Worm (Caenorhabditis elegans) whole organism, young adult: ENCODE measurements around the gene F52D1.2.

ENCODE experiments used
- B0019.2 ChIP-seq: fragments of 200-800 bp; sonication (Bioruptor generic); conservative IDR thresholded peaks from 2 replicates; pipeline ENCODE4 v1.3.6; 2022; ENCODE audit warnings: missing genetic modification reagents, missing genetic modification characterization, missing compliant biosample characterization
- B0035.1 ChIP-seq: sonication (generic microtip); optimal IDR thresholded peaks from 2 replicates; lab custom pipeline; 2016; ENCODE audit warnings: missing genetic modification characterization, mild to moderate bottlenecking, missing compliant biosample characterization, missing genotype, missing genetic modification reagents
- B0261.1 ChIP-seq: sonication (generic microtip); optimal IDR thresholded peaks from 2 replicates; lab custom pipeline; 2016; ENCODE audit warnings: mild to moderate bottlenecking, missing genetic modification characterization, moderate library complexity, missing compliant biosample characterization
- B0336.3 ChIP-seq: fragments of 200-800 bp; sonication (Bioruptor generic); IDR thresholded peaks from 2 replicates; pipeline ENCODE4 v1.3.6; 2022; ENCODE audit warnings: missing genetic modification characterization, missing compliant biosample characterization
- C17E4.6 ChIP-seq: fragments of 200-800 bp; sonication (Bioruptor generic); IDR thresholded peaks from 2 replicates; pipeline ENCODE4 v1.3.6; 2022; ENCODE audit warnings: missing genetic modification reagents, missing genetic modification characterization, missing compliant biosample characterization
- F33H1.4 ChIP-seq: fragments of 200-800 bp; sonication (Bioruptor generic); IDR thresholded peaks from 2 replicates; pipeline ENCODE4 v1.3.6; 2022; ENCODE audit warnings: missing genetic modification reagents, missing genetic modification characterization, missing compliant biosample characterization
- F37B4.10 ChIP-seq: fragments of 200-800 bp; sonication (Bioruptor generic); IDR thresholded peaks from 2 replicates; pipeline ENCODE4 v1.3.6; 2022; ENCODE audit warnings: missing genetic modification characterization, missing compliant biosample characterization
- F39B2.1 ChIP-seq: fragments of 200-800 bp; sonication (Bioruptor generic); IDR thresholded peaks from 2 replicates; pipeline ENCODE4 v1.3.6; 2022; ENCODE audit warnings: missing genetic modification reagents, missing genetic modification characterization, missing compliant biosample characterization
- F57A8.1 ChIP-seq: fragments of 200-800 bp; sonication (Bioruptor generic); optimal IDR thresholded peaks from 2 replicates; lab custom pipeline; 2018; ENCODE audit warnings: mild to moderate bottlenecking, missing genetic modification characterization, moderate library complexity, missing compliant biosample characterization
- K11D2.4 ChIP-seq: fragments of 200-800 bp; sonication (Bioruptor generic); IDR thresholded peaks from 2 replicates; pipeline ENCODE4 v1.3.6; 2022; ENCODE audit warnings: missing genetic modification reagents, missing genetic modification characterization, missing compliant biosample characterization
- K12H6.12 ChIP-seq: fragments of 200-800 bp; sonication (Bioruptor generic); optimal IDR thresholded peaks from 2 replicates; lab custom pipeline; 2018; ENCODE audit warnings: mild to moderate bottlenecking, missing genetic modification characterization, missing compliant biosample characterization
- T26A5.8 ChIP-seq: sonication (generic microtip); optimal IDR thresholded peaks from 2 replicates; lab custom pipeline; 2016; ENCODE audit warnings: missing genetic modification characterization, missing compliant biosample characterization
- Y56A3A.18 ChIP-seq: fragments of 200-800 bp; sonication (Bioruptor generic); IDR thresholded peaks from 2 replicates; pipeline ENCODE4 v1.3.6; 2022; ENCODE audit warnings: missing genetic modification reagents, missing genetic modification characterization, missing compliant biosample characterization
- ZK185.1 ChIP-seq: sonication (generic microtip); optimal IDR thresholded peaks from 2 replicates; lab custom pipeline; 2016; ENCODE audit warnings: mild to moderate bottlenecking, missing genetic modification characterization, missing compliant biosample characterization; ENCODE audit not compliant: poor library complexity, severe bottlenecking
- atf-7 ChIP-seq: sonication (generic microtip); optimal IDR thresholded peaks from 2 replicates; lab custom pipeline; 2017; ENCODE audit warnings: mild to moderate bottlenecking, missing genetic modification characterization, missing compliant biosample characterization
- attf-6 ChIP-seq: fragments of 200-800 bp; sonication (Bioruptor generic); IDR thresholded peaks from 2 replicates; pipeline ENCODE4 v1.3.6; 2022; ENCODE audit warnings: missing genetic modification reagents, missing genetic modification characterization, missing compliant biosample characterization
- ceh-100 ChIP-seq: fragments of 200-800 bp; sonication (Bioruptor generic); IDR thresholded peaks from 2 replicates; pipeline ENCODE4 v1.3.6; 2022; ENCODE audit warnings: missing genetic modification reagents, missing genetic modification characterization, missing compliant biosample characterization
- ceh-27 ChIP-seq: fragments of 200-800 bp; sonication (Bioruptor generic); optimal IDR thresholded peaks from 2 replicates; lab custom pipeline; 2018; ENCODE audit warnings: mild to moderate bottlenecking, missing genetic modification characterization, moderate library complexity, missing compliant biosample characterization
- ceh-58 ChIP-seq: fragments of 200-800 bp; sonication (Bioruptor generic); IDR thresholded peaks from 2 replicates; pipeline ENCODE4 v1.3.6; 2022; ENCODE audit warnings: missing genetic modification characterization, missing compliant biosample characterization
- ceh-79 ChIP-seq: sonication (generic microtip); optimal IDR thresholded peaks from 2 replicates; lab custom pipeline; 2017; ENCODE audit warnings: mild to moderate bottlenecking, missing genetic modification characterization, missing compliant biosample characterization
- ceh-91 ChIP-seq: fragments of 200-800 bp; sonication (Bioruptor generic); IDR thresholded peaks from 2 replicates; pipeline ENCODE4 v1.3.6; 2022; ENCODE audit warnings: missing genetic modification reagents, missing genetic modification characterization, missing compliant biosample characterization
- die-1 ChIP-seq: sonication (generic microtip); optimal IDR thresholded peaks from 2 replicates; lab custom pipeline; 2016; ENCODE audit warnings: missing genotype, mild to moderate bottlenecking, missing genetic modification characterization, missing compliant biosample characterization
- dpff-1 ChIP-seq: sonication (generic microtip); optimal IDR thresholded peaks from 2 replicates; lab custom pipeline; 2017; ENCODE audit warnings: mild to moderate bottlenecking, missing genetic modification characterization, missing compliant biosample characterization
- dpl-1 ChIP-seq: fragments of 150-350 bp; optimal IDR thresholded peaks from 2 replicates; lab custom pipeline; 2014; ENCODE audit warnings: missing biosample characterization, missing genetic modification reagents, missing genetic modification characterization
- egl-18 ChIP-seq: fragments of 200-800 bp; sonication (Bioruptor generic); IDR thresholded peaks from 2 replicates; pipeline ENCODE4 v1.3.6; 2022; ENCODE audit warnings: missing genetic modification reagents, missing genetic modification characterization, missing compliant biosample characterization
- hlh-26 ChIP-seq: fragments of 200-800 bp; sonication (Bioruptor generic); conservative IDR thresholded peaks from 2 replicates; pipeline ENCODE4 v1.3.6; 2022; ENCODE audit warnings: missing genetic modification reagents, missing genetic modification characterization, missing compliant biosample characterization
- hmg-20 ChIP-seq: fragments of 200-800 bp; sonication (Bioruptor generic); IDR thresholded peaks from 2 replicates; pipeline ENCODE4 v1.3.6; 2022; ENCODE audit warnings: missing genetic modification reagents, missing genetic modification characterization, missing compliant biosample characterization
- lag-1 ChIP-seq: fragments of 200-800 bp; sonication (Bioruptor generic); IDR thresholded peaks from 2 replicates; pipeline ENCODE4 v1.3.6; 2022; ENCODE audit warnings: missing genetic modification reagents, missing genetic modification characterization, missing compliant biosample characterization
- let-526 ChIP-seq: fragments of 200-800 bp; sonication (Bioruptor generic); IDR thresholded peaks from 2 replicates; pipeline ENCODE4 v1.3.6; 2022; ENCODE audit warnings: missing genetic modification reagents, missing genetic modification characterization, missing compliant biosample characterization
- let-607 ChIP-seq, 2 experiments: fragments of 200-800 bp in 1 of 2; sonication (Bioruptor generic) in 1 of 2; sonication (generic microtip) in 1 of 2; optimal IDR thresholded peaks; 2 replicates each; lab custom pipeline; 2016 to 2018; ENCODE audit warnings: mild to moderate bottlenecking in 2 of 2, missing compliant biosample characterization in 2 of 2, missing genetic modification characterization in 2 of 2, moderate library complexity in 2 of 2, missing genotype in 1 of 2
- lin-40 ChIP-seq: sonication (generic microtip); optimal IDR thresholded peaks from 2 replicates; lab custom pipeline; 2016; ENCODE audit warnings: missing genetic modification characterization, mild to moderate bottlenecking, missing compliant biosample characterization, missing genotype, missing genetic modification reagents
- lsl-1 ChIP-seq: fragments of 200-800 bp; sonication (Bioruptor generic); optimal IDR thresholded peaks from 2 replicates; lab custom pipeline; 2018; ENCODE audit warnings: mild to moderate bottlenecking, missing genetic modification characterization, moderate library complexity, missing compliant biosample characterization
- madf-6 ChIP-seq: fragments of 200-800 bp; sonication (Bioruptor generic); IDR thresholded peaks from 2 replicates; pipeline ENCODE4 v1.3.6; 2022; ENCODE audit warnings: missing genetic modification reagents, missing genetic modification characterization, missing compliant biosample characterization
- mel-28 ChIP-seq: sonication (generic microtip); optimal IDR thresholded peaks from 2 replicates; lab custom pipeline; 2016; ENCODE audit warnings: borderline replicate concordance, mild to moderate bottlenecking, missing genetic modification characterization, missing compliant biosample characterization
- nfya-1 ChIP-seq: sonication (generic microtip); optimal IDR thresholded peaks from 2 replicates; lab custom pipeline; 2017; ENCODE audit warnings: antibody characterized with exemption, missing compliant biosample characterization, missing genetic modification characterization, borderline replicate concordance; ENCODE audit not compliant: insufficient read depth
- nfya-2 ChIP-seq: fragments of 200-800 bp; sonication (Bioruptor generic); IDR thresholded peaks from 2 replicates; pipeline ENCODE4 v1.3.6; 2022; ENCODE audit warnings: missing genetic modification reagents, missing genetic modification characterization, missing compliant biosample characterization
- nfyb-1 ChIP-seq: fragments of 200-800 bp; sonication (Bioruptor generic); IDR thresholded peaks from 2 replicates; pipeline ENCODE4 v1.3.6; 2022; ENCODE audit warnings: missing genetic modification reagents, missing genetic modification characterization, missing compliant biosample characterization
- nhr-80 ChIP-seq: sonication (generic microtip); optimal IDR thresholded peaks from 2 replicates; lab custom pipeline; 2016; ENCODE audit warnings: missing genetic modification characterization, missing compliant biosample characterization
- rcor-1 ChIP-seq: fragments of 200-800 bp; sonication (Bioruptor generic); IDR thresholded peaks from 2 replicates; pipeline ENCODE4 v1.3.6; 2022; ENCODE audit warnings: missing genetic modification reagents, missing genetic modification characterization, missing compliant biosample characterization
- sea-2 ChIP-seq: fragments of 200-800 bp; sonication (Bioruptor generic); IDR thresholded peaks from 2 replicates; pipeline ENCODE4 v1.3.6; 2022; ENCODE audit warnings: missing genetic modification characterization, missing compliant biosample characterization
- snpc-1.1 ChIP-seq: sonication (generic microtip); optimal IDR thresholded peaks from 2 replicates; lab custom pipeline; 2017; ENCODE audit warnings: missing genetic modification characterization, mild to moderate bottlenecking, missing compliant biosample characterization, antibody characterized with exemption, moderate library complexity, missing genotype, missing genetic modification reagents; ENCODE audit not compliant: insufficient read depth
- snpc-3.4 ChIP-seq: sonication (generic microtip); optimal IDR thresholded peaks from 2 replicates; lab custom pipeline; 2017; ENCODE audit warnings: missing genetic modification characterization, mild to moderate bottlenecking, missing compliant biosample characterization, antibody characterized with exemption, moderate library complexity, missing genotype, missing genetic modification reagents
- sptf-2 ChIP-seq: fragments of 200-800 bp; sonication (Bioruptor generic); optimal IDR thresholded peaks from 2 replicates; lab custom pipeline; 2018; ENCODE audit warnings: mild to moderate bottlenecking, missing genetic modification characterization, missing compliant biosample characterization
- tbx-9 ChIP-seq: sonication (generic microtip); optimal IDR thresholded peaks from 2 replicates; lab custom pipeline; 2016; ENCODE audit warnings: borderline replicate concordance, missing genetic modification characterization, inconsistent platforms, missing compliant biosample characterization
- unc-62 ChIP-seq: fragments of 150-350 bp; optimal IDR thresholded peaks from 2 replicates; lab custom pipeline; 2014; ENCODE audit warnings: missing biosample characterization, missing genetic modification reagents, missing genetic modification characterization
- xnd-1 ChIP-seq: sonication (generic microtip); optimal IDR thresholded peaks from 2 replicates; lab custom pipeline; 2016; ENCODE audit warnings: missing genotype, missing genetic modification reagents, missing genetic modification characterization, missing compliant biosample characterization
- ztf-25 ChIP-seq: fragments of 200-800 bp; sonication (Bioruptor generic); IDR thresholded peaks from 2 replicates; pipeline ENCODE4 v1.3.6; 2022; ENCODE audit warnings: missing genetic modification reagents, missing genetic modification characterization, missing compliant biosample characterization
- ztf-6 ChIP-seq: fragments of 200-800 bp; sonication (Bioruptor generic); IDR thresholded peaks from 2 replicates; pipeline ENCODE4 v1.3.6; 2022; ENCODE audit warnings: missing genetic modification reagents, missing genetic modification characterization, missing compliant biosample characterization

F52D1.2 gene

ce11 chrX:410073-410572, 39.9 kb downstream of the F52D1.2 start (continued):
- TF ChIP-seq nfya-1 (no peak), snpc-1.1 (tag; lab: Kevin White, UChicago) (no peak), K11D2.4 (GFP tag; lab: Robert Waterston, UW) (peak; percentile 89), snpc-3.4 (peak; percentile 31), attf-6 (no peak), ceh-58 (GFP tag; lab: Robert Waterston, UW) (no peak), C17E4.6 (GFP tag; lab: Robert Waterston, UW) (0 out of 2 replicates have a peak, but pooled peaks have one; percentile 11), tbx-9 (no peak), egl-18 (GFP tag; lab: Robert Waterston, UW) (peak; percentile 86), let-607 (tag; optimal IDR thresholded peaks at IDR 0.05; lab: Kevin White, UChicago) (peak in 1 of 2 experiments; percentile 85), sptf-2 (GFP tag; lab: Kevin White, UChicago) (no peak), F33H1.4 (no peak), die-1 (tag; lab: Kevin White, UChicago) (peak; percentile 90), unc-62 (no peak), ceh-27 (GFP tag; lab: Kevin White, UChicago) (peak; percentile 92), let-526 (GFP tag; lab: Robert Waterston, UW) (peak; percentile 27; the same call in 1 of the 2 replicates), B0261.1 (tag; lab: Kevin White, UChicago) (peak; percentile 90), Y56A3A.18 (GFP tag; lab: Robert Waterston, UW) (peak; percentile 70), nfya-2 (GFP tag; lab: Robert Waterston, UW) (no peak), ceh-91 (GFP tag; lab: Robert Waterston, UW) (no peak), nhr-80 (peak; percentile 84), mel-28 (tag; lab: Kevin White, UChicago) (no peak), rcor-1 (GFP tag; lab: Robert Waterston, UW) (peak; percentile 76), T26A5.8 (no peak), xnd-1 (tag; lab: Kevin White, UChicago) (no peak), dpff-1 (tag; lab: Kevin White, UChicago) (no peak), atf-7 (peak; percentile 91), ztf-6 (no peak), B0019.2 (GFP tag; lab: Robert Waterston, UW) (no peak; the same call in 1 of the 2 replicates), madf-6 (GFP tag; lab: Robert Waterston, UW) (peak; percentile 28; the same call in 1 of the 2 replicates), K12H6.12 (tag; lab: Kevin White, UChicago) (peak; percentile 85), B0035.1 (tag; lab: Kevin White, UChicago) (peak; percentile 83), hmg-20 (peak; percentile 47; the same call in 1 of the 2 replicates), dpl-1 (GFP tag; lab: Kevin White, UChicago) (no peak), lin-40 (tag; lab: Kevin White, UChicago) (peak; percentile 98), ceh-79 (tag; lab: Kevin White, UChicago) (peak; percentile 67), ceh-100 (GFP tag; lab: Robert Waterston, UW) (no peak), F39B2.1 (no peak), sea-2 (GFP tag; lab: Robert Waterston, UW) (0 out of 2 replicates have a peak, but pooled peaks have one; percentile 48), ZK185.1 (tag; lab: Kevin White, UChicago) (peak; percentile 90), lsl-1 (GFP tag; lab: Kevin White, UChicago) (no peak), B0336.3 (GFP tag; lab: Robert Waterston, UW) (peak; percentile 96), F57A8.1 (no peak), hlh-26 (GFP tag; lab: Robert Waterston, UW) (no peak), F37B4.10 (GFP tag; lab: Robert Waterston, UW) (0 out of 2 replicates have a peak, but pooled peaks have one; percentile 5), lag-1 (no peak), nfyb-1 (peak; percentile 89), ztf-25 (GFP tag; lab: Robert Waterston, UW) (peak; percentile 89; the same call in 1 of the 2 replicates)
